Comparison of ENCODE assay signal across 5 fruit fly cellular contexts in genomic region chr3L:18768788-18769707, dm6.
TF ChIP-seq lines count a peak whose summit lies in the region.

No protein-coding gene starts in this region.

- TF ChIP-seq CTCF in whole organism, embryonic (GFP tag; optimal IDR thresholded peaks at IDR 0.05; lab: Kevin White, UChicago), result no peak

TF ChIP-seq in whole organism, adult, 20 proteins besides CTCF, POLR2A, EP300 and RAD21:
- TF ChIP-seq tj (GFP tag; optimal IDR thresholded peaks at IDR 0.05; lab: Kevin White, UChicago) (peak; percentile 9), CG1620 (GFP tag; optimal IDR thresholded peaks at IDR 0.05; lab: Kevin White, UChicago) (no peak)

TF ChIP-seq in whole organism, embryonic, 481 proteins besides CTCF, POLR2A, EP300 and RAD21 (continues in another document):
- TF ChIP-seq twi (tag; optimal IDR thresholded peaks at IDR 0.05; lab: Kevin White, UChicago) (no peak), klu (GFP tag; IDR thresholded peaks at IDR 0.05; lab: Robert Waterston, UW) (0 out of 2 replicates have a peak, but pooled peaks have one; percentile 35), amos (GFP tag; IDR thresholded peaks at IDR 0.05; lab: Robert Waterston, UW; ENCODE audit: partially characterized antibody) (no peak), CG3847 (GFP tag; IDR thresholded peaks at IDR 0.05; lab: Robert Waterston, UW) (peak; percentile 35), p53 (GFP tag; optimal IDR thresholded peaks at IDR 0.05; lab: Kevin White, UChicago) (no peak), gcm (GFP tag; optimal IDR thresholded peaks at IDR 0.05; lab: Kevin White, UChicago) (peak; percentile 46), CHES-1-like (GFP tag; optimal IDR thresholded peaks at IDR 0.05; lab: Kevin White, UChicago) (peak; percentile 42), H2.0 (GFP tag; IDR thresholded peaks at IDR 0.05; lab: Robert Waterston, UW) (peak; percentile 54; the same call in 1 of the 2 replicates), pros (GFP tag; optimal IDR thresholded peaks at IDR 0.05; lab: Kevin White, UChicago) (no peak), gsb-n (tag; optimal IDR thresholded peaks at IDR 0.05; lab: Kevin White, UChicago) (peak; percentile 1), bab2 (GFP tag; optimal IDR thresholded peaks at IDR 0.05; lab: Kevin White, UChicago) (peak; percentile 61), D19A (tag; optimal IDR thresholded peaks at IDR 0.05; lab: Kevin White, UChicago) (peak; percentile 68), tna (GFP tag; IDR thresholded peaks at IDR 0.05; lab: Robert Waterston, UW; ENCODE audit: partially characterized antibody) (no peak), CG17359 (tag; optimal IDR thresholded peaks at IDR 0.05; lab: Kevin White, UChicago) (peak; percentile 85), toy (GFP tag; IDR thresholded peaks at IDR 0.05; lab: Robert Waterston, UW) (no peak), CG6854 (GFP tag; optimal IDR thresholded peaks at IDR 0.05; lab: Kevin White, UChicago) (peak; percentile 57), br (optimal IDR thresholded peaks at IDR 0.05; lab: Kevin White, UChicago) (no peak), CG2199 (GFP tag; IDR thresholded peaks at IDR 0.05; lab: Robert Waterston, UW) (no peak), CG10462 (GFP tag; optimal IDR thresholded peaks at IDR 0.05; lab: Kevin White, UChicago) (peak; percentile 20), jing (GFP tag; optimal IDR thresholded peaks at IDR 0.05; lab: Kevin White, UChicago) (peak; percentile 69), az2 (GFP tag; optimal IDR thresholded peaks at IDR 0.05; lab: Kevin White, UChicago) (peak; percentile 73), CG10209 (GFP tag; optimal IDR thresholded peaks at IDR 0.05; lab: Kevin White, UChicago) (peak; percentile 78)

TF ChIP-seq in whole organism, prepupa, 60 proteins besides CTCF, POLR2A, EP300 and RAD21 (continues in another document):
- TF ChIP-seq fkh (GFP tag; optimal IDR thresholded peaks at IDR 0.05; lab: Kevin White, UChicago) (no peak), Hr38 (GFP tag; optimal IDR thresholded peaks at IDR 0.05; lab: Kevin White, UChicago) (no peak), CG6854 (GFP tag; optimal IDR thresholded peaks at IDR 0.05; lab: Kevin White, UChicago) (no peak), CG11902 (GFP tag; optimal IDR thresholded peaks at IDR 0.05; lab: Kevin White, UChicago) (peak; percentile 5), esn (GFP tag; optimal IDR thresholded peaks at IDR 0.05; lab: Kevin White, UChicago) (peak; percentile 57), Hr4 (GFP tag; optimal IDR thresholded peaks at IDR 0.05; lab: Kevin White, UChicago) (peak; percentile 39), Sox15 (GFP tag; optimal IDR thresholded peaks at IDR 0.05; lab: Kevin White, UChicago) (peak; percentile 34), OdsH (GFP tag; optimal IDR thresholded peaks at IDR 0.05; lab: Kevin White, UChicago) (peak; percentile 61), Sox14 (GFP tag; optimal IDR thresholded peaks at IDR 0.05; lab: Kevin White, UChicago) (peak; percentile 2), dac (GFP tag; optimal IDR thresholded peaks at IDR 0.05; lab: Kevin White, UChicago) (no peak), CG10631 (GFP tag; optimal IDR thresholded peaks at IDR 0.05; lab: Kevin White, UChicago) (no peak), Met (GFP tag; optimal IDR thresholded peaks at IDR 0.05; lab: Kevin White, UChicago) (peak; percentile 47), CG11294 (GFP tag; IDR thresholded peaks at IDR 0.05; lab: Robert Waterston, UW) (0 out of 2 replicates have a peak, but pooled peaks have one; percentile 31), CG11762 (GFP tag; optimal IDR thresholded peaks at IDR 0.05; lab: Kevin White, UChicago; ENCODE audit: insufficient read depth) (peak; percentile 17), Ets21C (GFP tag; optimal IDR thresholded peaks at IDR 0.05; lab: Kevin White, UChicago) (peak; percentile 10), fd59A (GFP tag; optimal IDR thresholded peaks at IDR 0.05; lab: Kevin White, UChicago) (no peak), CG9139 (GFP tag; optimal IDR thresholded peaks at IDR 0.05; lab: Kevin White, UChicago) (no peak), Lpt (GFP tag; optimal IDR thresholded peaks at IDR 0.05; lab: Kevin White, UChicago) (no peak), Blimp-1 (GFP tag; optimal IDR thresholded peaks at IDR 0.05; lab: Kevin White, UChicago) (peak; percentile 94), CG7368 (GFP tag; optimal IDR thresholded peaks at IDR 0.05; lab: Kevin White, UChicago) (no peak), CG3919 (GFP tag; optimal IDR thresholded peaks at IDR 0.05; lab: Kevin White, UChicago) (peak; percentile 25), Eip75B (GFP tag; optimal IDR thresholded peaks at IDR 0.05; lab: Kevin White, UChicago) (peak; percentile 10)

TF ChIP-seq in whole organism, pupa, 21 proteins besides CTCF, POLR2A, EP300 and RAD21:
- TF ChIP-seq CG34367 (tag; optimal IDR thresholded peaks at IDR 0.05; lab: Kevin White, UChicago) (no peak), rn (GFP tag; IDR thresholded peaks at IDR 0.05; lab: Robert Waterston, UW) (no peak), CG12605 (GFP tag; IDR thresholded peaks at IDR 0.05; lab: Robert Waterston, UW) (no peak; the same call in 1 of the 2 replicates), EcR (GFP tag; optimal IDR thresholded peaks at IDR 0.05; lab: Kevin White, UChicago) (peak; percentile 19), CG4496 (GFP tag; IDR thresholded peaks at IDR 0.05; lab: Robert Waterston, UW) (0 out of 3 replicates have a peak, but pooled peaks have one; percentile 9), CG10348 (GFP tag; IDR thresholded peaks at IDR 0.05; lab: Robert Waterston, UW) (0 out of 2 replicates have a peak, but pooled peaks have one; percentile 17), Pif1A (GFP tag; optimal IDR thresholded peaks at IDR 0.05; lab: Kevin White, UChicago) (peak; percentile 15), CG9948 (tag; optimal IDR thresholded peaks at IDR 0.05; lab: Kevin White, UChicago) (no peak), CG32121 (GFP tag; IDR thresholded peaks at IDR 0.05; lab: Robert Waterston, UW) (peak; percentile 65), gl (tag; optimal IDR thresholded peaks at IDR 0.05; lab: Kevin White, UChicago) (no peak), CG15710 (tag; optimal IDR thresholded peaks at IDR 0.05; lab: Kevin White, UChicago) (no peak), Ets98B (GFP tag; IDR thresholded peaks at IDR 0.05; lab: Robert Waterston, UW) (0 out of 2 replicates have a peak, but pooled peaks have one; percentile 18)
TF ChIP-seq in whole organism, pupa: peak in this region for 6.

TF ChIP-seq in whole organism, wandering third instar larva, 38 proteins besides CTCF, POLR2A, EP300 and RAD21:
- peak; percentile 40 for TF ChIP-seq h (GFP tag; optimal IDR thresholded peaks at IDR 0.05; lab: Kevin White, UChicago)
- TF ChIP-seq fru (GFP tag; optimal IDR thresholded peaks at IDR 0.05; lab: Kevin White, UChicago), result peak; percentile 50
- peak; percentile 19 for TF ChIP-seq dmrt93B (GFP tag; optimal IDR thresholded peaks at IDR 0.05; lab: Kevin White, UChicago)
- no peak for TF ChIP-seq CG9705 (GFP tag; optimal IDR thresholded peaks at IDR 0.05; lab: Kevin White, UChicago)
- TF ChIP-seq tai (GFP tag; optimal IDR thresholded peaks at IDR 0.05; lab: Kevin White, UChicago), result no peak
- TF ChIP-seq ey (GFP tag; optimal IDR thresholded peaks at IDR 0.05; lab: Kevin White, UChicago), result peak; percentile 48
- TF ChIP-seq foxo (GFP tag; optimal IDR thresholded peaks at IDR 0.05; lab: Kevin White, UChicago), result peak in 1 of 2 experiments; percentile 43
- TF ChIP-seq sage (GFP tag; optimal IDR thresholded peaks at IDR 0.05; lab: Kevin White, UChicago), result no peak
- TF ChIP-seq Jra (GFP tag; optimal IDR thresholded peaks at IDR 0.05; lab: Kevin White, UChicago), result no peak
- peak; percentile 37 for TF ChIP-seq br (GFP tag; optimal IDR thresholded peaks at IDR 0.05; lab: Kevin White, UChicago)
- TF ChIP-seq Vsx2 (GFP tag; optimal IDR thresholded peaks at IDR 0.05; lab: Kevin White, UChicago; ENCODE audit: partially characterized antibody), result no peak
- TF ChIP-seq Dif (GFP tag; optimal IDR thresholded peaks at IDR 0.05; lab: Kevin White, UChicago; ENCODE audit: partially characterized antibody), result peak; percentile 49
- TF ChIP-seq Sp1 (GFP tag; optimal IDR thresholded peaks at IDR 0.05; lab: Kevin White, UChicago), result peak; percentile 38
- peak; percentile 24 for TF ChIP-seq HLH106 (tag; optimal IDR thresholded peaks at IDR 0.05; lab: Kevin White, UChicago)
- peak; percentile 22 for TF ChIP-seq rgr (GFP tag; optimal IDR thresholded peaks at IDR 0.05; lab: Kevin White, UChicago)
- TF ChIP-seq sv (GFP tag; optimal IDR thresholded peaks at IDR 0.05; lab: Kevin White, UChicago), result peak; percentile 55
- peak; percentile 7 for TF ChIP-seq psq (GFP tag; optimal IDR thresholded peaks at IDR 0.05; lab: Kevin White, UChicago)
